Fruit fly (Drosophila melanogaster) whole organism, embryonic: ENCODE measurements around the gene CG10793.

Experiments used
- B-H1 ChIP-seq: fragments of 200-800 bp; sonication (Bioruptor generic); IDR thresholded peaks from 3 replicates; pipeline ENCODE4 v1.3.6; 2022; ENCODE audit warnings: missing biosample characterization, missing genetic modification characterization
- CG10274 ChIP-seq: fragments of 200-800 bp; sonication (Bioruptor generic); optimal IDR thresholded peaks from 3 replicates; lab custom pipeline; 2017; ENCODE audit warnings: missing biosample characterization, mild to moderate bottlenecking, missing genetic modification characterization
- CG11247 ChIP-seq: fragments of 200-800 bp; sonication (Bioruptor generic); IDR thresholded peaks from 2 replicates; pipeline ENCODE4 v1.3.6; 2022; ENCODE audit warnings: missing biosample characterization, missing genetic modification characterization
- CG11456 ChIP-seq: fragments of 200-800 bp; sonication (Bioruptor generic); IDR thresholded peaks from 3 replicates; pipeline ENCODE4 v1.3.6; 2022; ENCODE audit warnings: missing biosample characterization, missing genetic modification characterization
- CG13123 ChIP-seq: fragments of 200-800 bp; sonication (Bioruptor generic); optimal IDR thresholded peaks from 2 replicates; lab custom pipeline; 2016; ENCODE audit warnings: missing biosample characterization, missing genetic modification characterization
- CG13424 ChIP-seq: fragments of 200-800 bp; sonication (Bioruptor generic); optimal IDR thresholded peaks from 2 replicates; lab custom pipeline; 2019; ENCODE audit warnings: missing biosample characterization, mild to moderate bottlenecking, missing genetic modification characterization, moderate library complexity
- CG15073 ChIP-seq: fragments of 200-800 bp; sonication (Bioruptor generic); optimal IDR thresholded peaks from 2 replicates; lab custom pipeline; 2016; ENCODE audit warnings: missing biosample characterization, missing genetic modification characterization
- CG15514 ChIP-seq: fragments of 200-800 bp; sonication (Bioruptor generic); optimal IDR thresholded peaks from 3 replicates; lab custom pipeline; 2017; ENCODE audit warnings: missing biosample characterization, missing genetic modification characterization, mild to moderate bottlenecking, moderate library complexity, missing genetic modification reagents
- CG1603 ChIP-seq: fragments of 200-800 bp; sonication (Bioruptor generic); optimal IDR thresholded peaks from 2 replicates; lab custom pipeline; 2019; ENCODE audit warnings: missing biosample characterization, mild to moderate bottlenecking, missing genetic modification characterization, moderate library complexity
- CG16863 ChIP-seq: fragments of 200-800 bp; sonication (Bioruptor generic); optimal IDR thresholded peaks from 3 replicates; lab custom pipeline; 2016; ENCODE audit warnings: missing biosample characterization, missing genetic modification characterization
- CG17328 ChIP-seq: fragments of 200-800 bp; sonication (Bioruptor generic); IDR thresholded peaks from 2 replicates; pipeline ENCODE4 v1.3.6; 2022; ENCODE audit warnings: missing biosample characterization, missing genetic modification characterization
- CG17385 ChIP-seq: fragments of 200-800 bp; sonication (Bioruptor generic); optimal IDR thresholded peaks from 3 replicates; lab custom pipeline; 2018; ENCODE audit warnings: missing biosample characterization, mild to moderate bottlenecking, missing genetic modification characterization
- CG1792 ChIP-seq: fragments of 200-800 bp; sonication (Bioruptor generic); optimal IDR thresholded peaks from 2 replicates; lab custom pipeline; 2016; ENCODE audit warnings: missing biosample characterization, missing genetic modification characterization
- CG30431 ChIP-seq: fragments of 200-800 bp; sonication (Bioruptor generic); optimal IDR thresholded peaks from 2 replicates; lab custom pipeline; 2017; ENCODE audit warnings: missing biosample characterization, missing genetic modification characterization
- CG33557 ChIP-seq: fragments of 200-800 bp; sonication (Bioruptor generic); optimal IDR thresholded peaks from 2 replicates; lab custom pipeline; 2019; ENCODE audit warnings: missing biosample characterization, mild to moderate bottlenecking, missing genetic modification characterization, moderate library complexity
- CG34422 ChIP-seq: fragments of 200-800 bp; sonication (Bioruptor generic); IDR thresholded peaks from 3 replicates; pipeline ENCODE4 v1.3.6; 2022; ENCODE audit warnings: missing biosample characterization, missing genetic modification characterization
- CG4854 ChIP-seq: fragments of 200-800 bp; sonication (Bioruptor generic); optimal IDR thresholded peaks from 2 replicates; lab custom pipeline; 2016; ENCODE audit warnings: missing biosample characterization, missing genetic modification characterization, inconsistent platforms
- CG7745 ChIP-seq: fragments of 200-800 bp; sonication (Bioruptor generic); optimal IDR thresholded peaks from 2 replicates; lab custom pipeline; 2018; ENCODE audit warnings: missing biosample characterization, mild to moderate bottlenecking, missing genetic modification characterization, moderate library complexity
- E2f1 ChIP-seq: fragments of 200-800 bp; sonication (Bioruptor generic); IDR thresholded peaks from 2 replicates; pipeline ENCODE4 v1.3.6; 2022; ENCODE audit warnings: missing biosample characterization, missing genetic modification characterization
- H2.0 ChIP-seq: fragments of 200-800 bp; sonication (Bioruptor generic); IDR thresholded peaks from 2 replicates; pipeline ENCODE4 v1.3.6; 2022; ENCODE audit warnings: missing biosample characterization, missing genetic modification characterization
- Hr39 ChIP-seq: fragments of >200 bp; optimal IDR thresholded peaks from 2 replicates; lab custom pipeline; 2017
- NC2β ChIP-seq: fragments of 200-800 bp; sonication (Bioruptor generic); optimal IDR thresholded peaks from 2 replicates; lab custom pipeline; 2016; ENCODE audit warnings: missing biosample characterization, missing genetic modification characterization
- Ptx1 ChIP-seq: fragments of 200-800 bp; sonication (Bioruptor generic); IDR thresholded peaks from 2 replicates; pipeline ENCODE4 v1.3.6; 2022; ENCODE audit warnings: missing biosample characterization, missing genetic modification characterization
- Taf1 ChIP-seq: fragments of 200-800 bp; sonication (Bioruptor generic); IDR thresholded peaks from 2 replicates; pipeline ENCODE4 v1.3.6; 2022; ENCODE audit warnings: missing biosample characterization, missing genetic modification characterization
- Tbp ChIP-seq: fragments of >200 bp; optimal IDR thresholded peaks from 2 replicates; lab custom pipeline; 2018; ENCODE audit warnings: missing biosample characterization, missing genetic modification characterization
- Xbp1 ChIP-seq: fragments of 200-800 bp; sonication (Bioruptor generic); optimal IDR thresholded peaks from 3 replicates; lab custom pipeline; 2016; ENCODE audit warnings: missing biosample characterization, mild to moderate bottlenecking, missing genetic modification characterization
- aop ChIP-seq: fragments of 200-800 bp; sonication (Bioruptor generic); IDR thresholded peaks from 2 replicates; pipeline ENCODE4 v1.3.6; 2022; ENCODE audit warnings: missing biosample characterization, missing genetic modification characterization
- ara ChIP-seq: fragments of 200-800 bp; sonication (Bioruptor generic); IDR thresholded peaks from 2 replicates; pipeline ENCODE4 v1.3.6; 2022; ENCODE audit warnings: missing biosample characterization, missing genetic modification characterization
- az2 ChIP-seq: fragments of 200-800 bp; sonication (Bioruptor generic); optimal IDR thresholded peaks from 3 replicates; lab custom pipeline; 2016; ENCODE audit warnings: missing biosample characterization, missing genetic modification characterization
- ci ChIP-seq: fragments of 200-800 bp; sonication (Bioruptor generic); IDR thresholded peaks from 3 replicates; pipeline ENCODE4 v1.3.6; 2022; ENCODE audit warnings: missing biosample characterization, missing genetic modification characterization
- crp ChIP-seq, 2 experiments: fragments of 200-800 bp; sonication (Bioruptor generic); optimal IDR thresholded peaks; 2 replicates in 1 of 2; 3 replicates in 1 of 2; lab custom pipeline; 2017; ENCODE audit warnings: missing biosample characterization in 2 of 2, missing genetic modification characterization in 2 of 2, mild to moderate bottlenecking in 1 of 2, moderate library complexity in 1 of 2
- dati ChIP-seq: fragments of 200-800 bp; sonication (Bioruptor generic); IDR thresholded peaks from 2 replicates; pipeline ENCODE4 v1.3.6; 2022; ENCODE audit warnings: missing biosample characterization, missing genetic modification characterization
- eve ChIP-seq, 2 experiments: fragments of >200 bp; optimal IDR thresholded peaks; 2 replicates each; lab custom pipeline; 2017; ENCODE audit warnings: missing biosample characterization in 2 of 2, missing genetic modification characterization in 2 of 2
- gce ChIP-seq: fragments of 200-800 bp; sonication (Bioruptor generic); IDR thresholded peaks from 3 replicates; pipeline ENCODE4 v1.3.6; 2022; ENCODE audit warnings: missing biosample characterization, missing genetic modification characterization
- grau ChIP-seq: fragments of 200-800 bp; optimal IDR thresholded peaks from 3 replicates; lab custom pipeline; 2019; ENCODE audit warnings: missing biosample characterization, mild to moderate bottlenecking, missing genetic modification characterization, moderate library complexity
- gt ChIP-seq: fragments of 200-800 bp; sonication (Bioruptor generic); IDR thresholded peaks from 2 replicates; pipeline ENCODE4 v1.3.6; 2022; ENCODE audit warnings: missing biosample characterization, missing genetic modification characterization
- her ChIP-seq: fragments of 200-800 bp; sonication (Bioruptor generic); optimal IDR thresholded peaks from 2 replicates; lab custom pipeline; 2016; ENCODE audit warnings: missing biosample characterization, missing genetic modification characterization
- lab ChIP-seq: fragments of 200-800 bp; sonication (Bioruptor generic); optimal IDR thresholded peaks from 3 replicates; lab custom pipeline; 2017; ENCODE audit warnings: missing biosample characterization, missing genetic modification characterization, mild to moderate bottlenecking, moderate library complexity, missing genetic modification reagents
- pan ChIP-seq, 4 experiments: fragments of >200 bp in 3 of 4; fragments of 200-800 bp in 1 of 4; sonication (Bioruptor generic) in 1 of 4; optimal IDR thresholded peaks in 3 of 4; IDR thresholded peaks in 1 of 4; 2 replicates each; pipeline versions ENCODE4 v1.3.6 to Lab custom; 2017 to 2022; ENCODE audit warnings: missing biosample characterization in 2 of 4, missing genetic modification characterization in 2 of 4, mixed read lengths in 1 of 4
- pb ChIP-seq: fragments of 200-800 bp; sonication (Bioruptor generic); optimal IDR thresholded peaks from 3 replicates; lab custom pipeline; 2016; ENCODE audit warnings: missing biosample characterization, missing genetic modification characterization
- pum ChIP-seq: fragments of 200-800 bp; sonication (Bioruptor generic); optimal IDR thresholded peaks from 2 replicates; lab custom pipeline; 2016; ENCODE audit warnings: missing biosample characterization, missing genetic modification characterization
- pzg ChIP-seq: fragments of 200-800 bp; sonication (Bioruptor generic); optimal IDR thresholded peaks from 3 replicates; lab custom pipeline; 2018; ENCODE audit warnings: missing biosample characterization, mild to moderate bottlenecking, missing genetic modification characterization, moderate library complexity
- run ChIP-seq: fragments of 200-800 bp; sonication (Bioruptor generic); optimal IDR thresholded peaks from 3 replicates; lab custom pipeline; 2018; ENCODE audit warnings: missing biosample characterization, mild to moderate bottlenecking, missing genetic modification characterization
- so ChIP-seq: fragments of 200-800 bp; sonication (Bioruptor generic); IDR thresholded peaks from 3 replicates; pipeline ENCODE4 v1.3.6; 2022; ENCODE audit warnings: missing biosample characterization, missing genetic modification characterization
- tll ChIP-seq, 2 experiments: fragments of 200-800 bp in 1 of 2; fragments of >200 bp in 1 of 2; sonication (Bioruptor generic) in 1 of 2; optimal IDR thresholded peaks; 2 replicates each; lab custom pipeline; 2017 to 2019; ENCODE audit warnings: missing biosample characterization in 2 of 2, missing genetic modification characterization in 2 of 2, mild to moderate bottlenecking in 1 of 2, moderate library complexity in 1 of 2
- tup ChIP-seq: fragments of 200-800 bp; sonication (Bioruptor generic); optimal IDR thresholded peaks from 2 replicates; lab custom pipeline; 2016; ENCODE audit warnings: missing biosample characterization, mild to moderate bottlenecking, missing genetic modification characterization, moderate library complexity
- unc-4 ChIP-seq: fragments of 200-800 bp; sonication (Bioruptor generic); IDR thresholded peaks from 2 replicates; pipeline ENCODE4 v1.3.6; 2022; ENCODE audit warnings: missing biosample characterization, missing genetic modification characterization; ENCODE audit not compliant: partially characterized antibody
- yki ChIP-seq: fragments of >200 bp; optimal IDR thresholded peaks from 3 replicates; lab custom pipeline; 2018
- zen ChIP-seq: fragments of 200-800 bp; sonication (Bioruptor generic); optimal IDR thresholded peaks from 3 replicates; lab custom pipeline; 2018; ENCODE audit warnings: missing biosample characterization, mild to moderate bottlenecking, missing genetic modification characterization, moderate library complexity
- zfh1 ChIP-seq: fragments of 200-800 bp; sonication (Bioruptor generic); IDR thresholded peaks from 3 replicates; pipeline ENCODE4 v1.3.6; 2022; ENCODE audit warnings: missing biosample characterization, missing genetic modification characterization
- zfh2 ChIP-seq: fragments of 200-800 bp; sonication (Bioruptor generic); optimal IDR thresholded peaks from 2 replicates; lab custom pipeline; 2016; ENCODE audit warnings: missing biosample characterization, missing genetic modification characterization

Gene CG10793

dm6 chrX:3355180-3355579 is 39.0 kb upstream of the CG10793 start:
- TF ChIP-seq her (no peak), CG15073 (GFP tag; lab: Kevin White, UChicago) (peak; percentile 28), CG15514 (GFP tag; lab: Kevin White, UChicago) (peak; percentile 31), tup (GFP tag; lab: Kevin White, UChicago) (no peak), E2f1 (GFP tag; lab: Robert Waterston, UW) (peak; percentile 77), unc-4 (GFP tag; lab: Robert Waterston, UW) (no peak), CG33557 (GFP tag; lab: Kevin White, UChicago) (peak; percentile 89), pb (GFP tag; lab: Kevin White, UChicago) (no peak), Ptx1 (GFP tag; lab: Robert Waterston, UW) (peak; percentile 79), aop (GFP tag; lab: Robert Waterston, UW) (peak; percentile 59; the same call in 1 of the 2 replicates), CG1603 (tag; lab: Kevin White, UChicago) (no peak), lab (GFP tag; lab: Kevin White, UChicago) (peak; percentile 83), Tbp (GFP tag; lab: Kevin White, UChicago) (no peak), CG30431 (GFP tag; lab: Kevin White, UChicago) (peak; percentile 76), run (tag; lab: Kevin White, UChicago) (no peak), zfh1 (GFP tag; lab: Robert Waterston, UW) (peak; percentile 95), NC2β (GFP tag; lab: Kevin White, UChicago) (peak; percentile 41), CG34422 (GFP tag; lab: Robert Waterston, UW) (peak; percentile 84), grau (peak; percentile 76), pum (GFP tag; lab: Kevin White, UChicago) (peak; percentile 54), zfh2 (GFP tag; lab: Kevin White, UChicago) (peak; percentile 27), CG10274 (peak; percentile 31), CG13424 (tag; lab: Kevin White, UChicago) (peak; percentile 77), CG4854 (GFP tag; lab: Kevin White, UChicago) (peak; percentile 34), yki (lab: Kevin White, UChicago) (no peak), ci (GFP tag; lab: Robert Waterston, UW) (peak; percentile 92), CG17328 (GFP tag; lab: Robert Waterston, UW) (peak; percentile 92), CG13123 (peak; percentile 45), CG17385 (GFP tag; lab: Kevin White, UChicago) (peak; percentile 66), CG11456 (GFP tag; lab: Robert Waterston, UW) (peak; percentile 85), tll (GFP tag; optimal IDR thresholded peaks at IDR 0.05; lab: Kevin White, UChicago) (peak in 1 of 2 experiments; percentile 11), ara (GFP tag; lab: Robert Waterston, UW) (peak; percentile 92), gce (GFP tag; lab: Robert Waterston, UW) (peak; percentile 70; the same call in 1 of the 3 replicates), zen (peak; percentile 92), eve (GFP tag; optimal IDR thresholded peaks at IDR 0.05; lab: Kevin White, UChicago) (no peak), gt (GFP tag; lab: Robert Waterston, UW) (peak; percentile 36; the same call in 1 of the 2 replicates), pan (optimal IDR thresholded peaks at IDR 0.05; lab: Kevin White, UChicago) (no peak), pan (GFP tag; optimal IDR thresholded peaks at IDR 0.05 in 1 of 2, IDR thresholded peaks at IDR 0.05 in 1 of 2) (peak in 1 of 2 experiments; percentile 89), dati (GFP tag; lab: Robert Waterston, UW) (0 out of 2 replicates have a peak, but pooled peaks have one; percentile 34), so (peak; percentile 82; the same call in 2 of the 3 replicates), CG11247 (peak; percentile 72), Taf1 (GFP tag; lab: Robert Waterston, UW) (peak; percentile 70), CG7745 (tag; lab: Kevin White, UChicago) (peak; percentile 61), pzg (GFP tag; lab: Kevin White, UChicago) (no peak), az2 (GFP tag; lab: Kevin White, UChicago) (peak; percentile 72), CG1792 (GFP tag; lab: Kevin White, UChicago) (no peak), crp (GFP tag; optimal IDR thresholded peaks at IDR 0.05; lab: Kevin White, UChicago) (no peak), Xbp1 (peak; percentile 71), H2.0 (GFP tag; lab: Robert Waterston, UW) (peak; percentile 80), Hr39 (lab: Kevin White, UChicago) (no peak), B-H1 (GFP tag; lab: Robert Waterston, UW) (peak; percentile 71), CG16863 (GFP tag; lab: Kevin White, UChicago) (peak; percentile 46)
